Fruit fly (Drosophila melanogaster): ENCODE measurements around the gene yem.

The yem gene

DNA sequence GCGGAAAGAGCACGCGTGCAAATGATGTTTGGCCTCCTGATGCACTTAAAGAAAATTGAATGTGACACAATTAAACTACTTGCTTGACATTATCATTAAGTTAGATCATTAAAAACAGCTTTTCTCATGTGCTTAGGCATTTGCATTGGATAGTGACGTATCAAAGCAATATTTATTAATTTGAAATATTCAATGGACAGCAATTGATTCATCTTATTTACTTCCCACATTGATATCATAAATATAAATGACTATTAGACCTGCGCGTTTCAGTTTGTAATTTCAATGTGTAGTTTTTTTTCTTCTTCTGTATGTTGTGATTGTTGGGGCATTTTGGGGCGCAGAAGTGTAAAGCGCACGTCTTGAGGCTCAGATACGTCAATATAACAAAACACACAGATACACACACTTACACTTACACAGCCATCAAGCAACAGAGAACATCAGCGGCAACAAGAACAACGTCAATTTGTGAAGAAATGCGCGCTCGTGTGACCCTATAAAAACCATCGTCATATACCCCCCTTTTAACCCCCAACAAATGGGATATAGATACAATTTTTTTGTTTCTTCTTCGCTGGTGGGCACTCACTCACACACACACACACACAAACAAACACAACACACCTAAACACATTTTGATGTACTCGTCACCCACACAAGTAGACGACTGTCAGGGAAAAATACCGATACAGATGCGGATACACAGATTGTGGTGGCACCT, 33.6 kb downstream of the yem start (continued):
- TF ChIP-seq br (optimal IDR thresholded peaks at IDR 0.05): no peak
- peak; percentile 57 for TF ChIP-seq stc (GFP tag; IDR thresholded peaks at IDR 0.05)
- no peak for TF ChIP-seq slou (GFP tag; optimal IDR thresholded peaks at IDR 0.05)
- TF ChIP-seq cad (GFP tag; optimal IDR thresholded peaks at IDR 0.05): no peak
- TF ChIP-seq so (GFP tag; IDR thresholded peaks at IDR 0.05): peak; percentile 11; the same call in 2 of the 3 replicates
- TF ChIP-seq Hr51 (GFP tag; optimal IDR thresholded peaks at IDR 0.05): peak in 1 of 2 experiments; percentile 84
- TF ChIP-seq sens-2 (GFP tag; IDR thresholded peaks at IDR 0.05): no peak
- no peak for TF ChIP-seq Dbx (GFP tag; IDR thresholded peaks at IDR 0.05)
- peak; percentile 47 for TF ChIP-seq Camta (GFP tag; optimal IDR thresholded peaks at IDR 0.05)
- peak; percentile 50 for TF ChIP-seq CG2202 (tag; optimal IDR thresholded peaks at IDR 0.05)
- no peak for TF ChIP-seq CG13894 (tag; optimal IDR thresholded peaks at IDR 0.05)
- TF ChIP-seq prd (optimal IDR thresholded peaks at IDR 0.05): no peak
- peak; percentile 79 for TF ChIP-seq prd (GFP tag; IDR thresholded peaks at IDR 0.05)
- TF ChIP-seq oc (tag; optimal IDR thresholded peaks at IDR 0.05): peak; percentile 28
- peak; percentile 20 for TF ChIP-seq CG12744 (GFP tag; optimal IDR thresholded peaks at IDR 0.05)
- TF ChIP-seq run (tag; optimal IDR thresholded peaks at IDR 0.05): peak; percentile 41
- TF ChIP-seq CG8478 (optimal IDR thresholded peaks at IDR 0.05): no peak
- TF ChIP-seq Side (GFP tag; optimal IDR thresholded peaks at IDR 0.05): peak; percentile 43
- TF ChIP-seq CG16813 (GFP tag; IDR thresholded peaks at IDR 0.05; ENCODE audit: partially characterized antibody): no peak
- TF ChIP-seq CG18262 (tag; optimal IDR thresholded peaks at IDR 0.05): peak; percentile 87
- peak; percentile 76 for TF ChIP-seq ems (GFP tag; optimal IDR thresholded peaks at IDR 0.05)
- 0 out of 4 replicates have a peak, but pooled peaks have one; percentile 13 for TF ChIP-seq chinmo (GFP tag; IDR thresholded peaks at IDR 0.05; ENCODE audit: partially characterized antibody)
- TF ChIP-seq HLHmδ (GFP tag; optimal IDR thresholded peaks at IDR 0.05): no peak
- peak; percentile 53; the same call in 1 of the 2 replicates for TF ChIP-seq sim (GFP tag; IDR thresholded peaks at IDR 0.05)
- 0 out of 3 replicates have a peak, but pooled peaks have one; percentile 45 for TF ChIP-seq Mrtf (GFP tag; IDR thresholded peaks at IDR 0.05)
- no peak for TF ChIP-seq TFAM (GFP tag; optimal IDR thresholded peaks at IDR 0.05)
- TF ChIP-seq Taf1 (GFP tag; IDR thresholded peaks at IDR 0.05): no peak
- TF ChIP-seq Hmx (GFP tag; optimal IDR thresholded peaks at IDR 0.05): no peak
- TF ChIP-seq Aef1 (GFP tag; IDR thresholded peaks at IDR 0.05): peak; percentile 33; the same call in 2 of the 3 replicates
- no peak for TF ChIP-seq zen2 (GFP tag; IDR thresholded peaks at IDR 0.05; ENCODE audit: partially characterized antibody)
- peak; percentile 21 for TF ChIP-seq YL-1 (GFP tag; optimal IDR thresholded peaks at IDR 0.05)
- 0 out of 2 replicates have a peak, but pooled peaks have one; percentile 17 for TF ChIP-seq CG14014 (GFP tag; IDR thresholded peaks at IDR 0.05)
- peak; percentile 36 for TF ChIP-seq CG12769 (tag; optimal IDR thresholded peaks at IDR 0.05)
- TF ChIP-seq Awh (GFP tag; IDR thresholded peaks at IDR 0.05): peak; percentile 71
- peak; percentile 37 for TF ChIP-seq Fer2 (tag; optimal IDR thresholded peaks at IDR 0.05)
- TF ChIP-seq Opbp (GFP tag; IDR thresholded peaks at IDR 0.05; ENCODE audit: partially characterized antibody): no peak
- TF ChIP-seq CG12299 (tag; optimal IDR thresholded peaks at IDR 0.05): peak; percentile 6
- TF ChIP-seq Myb (GFP tag; optimal IDR thresholded peaks at IDR 0.05): peak; percentile 25
- peak; percentile 37; the same call in 1 of the 3 replicates for TF ChIP-seq ase (GFP tag; IDR thresholded peaks at IDR 0.05)
- peak; percentile 62 for TF ChIP-seq HLH54F (GFP tag; optimal IDR thresholded peaks at IDR 0.05)
- no peak for TF ChIP-seq bigmax (GFP tag; optimal IDR thresholded peaks at IDR 0.05)
- TF ChIP-seq CG10209 (GFP tag; optimal IDR thresholded peaks at IDR 0.05): peak; percentile 68
- peak; percentile 58 for TF ChIP-seq sd (tag; optimal IDR thresholded peaks at IDR 0.05)
- peak; percentile 48 for TF ChIP-seq Ets65A (GFP tag)
- TF ChIP-seq Doc3 (GFP tag; IDR thresholded peaks at IDR 0.05; ENCODE audit: partially characterized antibody): no peak
- TF ChIP-seq aop (GFP tag; IDR thresholded peaks at IDR 0.05): no peak
- peak; percentile 78 for TF ChIP-seq lab (GFP tag; optimal IDR thresholded peaks at IDR 0.05)
- TF ChIP-seq ham (GFP tag; IDR thresholded peaks at IDR 0.05): no peak
- peak; percentile 51; the same call in 1 of the 2 replicates for TF ChIP-seq CG7372 (GFP tag; IDR thresholded peaks at IDR 0.05)
- peak; percentile 64 for TF ChIP-seq CG10147 (GFP tag; optimal IDR thresholded peaks at IDR 0.05)

Data from whole organism, embryonic.